Fruit fly (Drosophila melanogaster) whole organism: ENCODE measurements around the gene ecd.

Source experiments
- CG8478 ChIP-seq: fragments of >200 bp; optimal IDR thresholded peaks from 2 replicates; lab custom pipeline; 2018; ENCODE audit warnings: inconsistent platforms
- psq ChIP-seq: fragments of >200 bp; optimal IDR thresholded peaks from 2 replicates; lab custom pipeline; 2017

dm6 chr3L:2257412-2257862, 8.2 kb downstream of the ecd start, which contains the start of the genes CG1275 and Elp5:
- no peak for TF ChIP-seq psq (lab: Kevin White, UChicago)
- no peak for TF ChIP-seq CG8478 (lab: Kevin White, UChicago)
